Worm (Caenorhabditis elegans): ENCODE results near the gene msrp-7.

DNA sequence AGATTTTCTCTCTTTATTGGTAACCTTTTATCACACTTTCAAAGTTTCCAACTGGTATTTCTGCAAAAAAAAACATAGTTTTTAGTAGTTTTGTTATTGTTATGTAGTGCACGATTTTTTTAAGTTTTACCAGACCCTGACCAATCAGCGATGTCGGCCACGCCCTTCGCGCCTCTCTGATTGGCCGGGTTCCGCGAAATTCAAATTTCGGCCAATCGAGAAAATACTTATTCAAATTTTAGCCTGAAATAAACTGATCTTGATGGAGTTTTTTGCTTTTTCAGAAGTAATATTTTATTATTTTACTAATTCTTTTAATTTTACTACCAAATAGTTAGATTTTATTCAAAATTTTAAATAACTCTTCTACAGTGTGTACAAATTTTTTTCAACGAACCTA, 5.9 kb upstream of the msrp-7 start:
- TF ChIP-seq ref-1 (GFP tag; conservative IDR thresholded peaks at IDR 0.05) (no peak), flt-1 (GFP tag; IDR thresholded peaks at IDR 0.05) (no peak), tab-1 (GFP tag; IDR thresholded peaks at IDR 0.05) (no peak), med-1 (GFP tag; optimal IDR thresholded peaks at IDR 0.05; ENCODE audit: insufficient read depth) (no peak), cog-1 (tag; optimal IDR thresholded peaks at IDR 0.05) (no peak), ztf-29 (GFP tag; IDR thresholded peaks at IDR 0.05) (no peak), ztf-23 (GFP tag; IDR thresholded peaks at IDR 0.05) (no peak), klf-2 (GFP tag; conservative IDR thresholded peaks at IDR 0.05) (no peak)
